Worm (Caenorhabditis elegans) whole organism, L1 larva: ENCODE measurements around the gene C27H5.2.

ENCODE experiments used
- C04F5.9 ChIP-seq: sonication (generic microtip); optimal IDR thresholded peaks from 2 replicates; lab custom pipeline; 2016; ENCODE audit warnings: missing genetic modification characterization, missing compliant biosample characterization
- F16B12.6 ChIP-seq: fragments of 150-350 bp; optimal IDR thresholded peaks from 2 replicates; lab custom pipeline; 2014; ENCODE audit warnings: missing biosample characterization, missing genetic modification characterization
- Y116A8C.19 ChIP-seq: sonication (generic microtip); optimal IDR thresholded peaks from 2 replicates; lab custom pipeline; 2016; ENCODE audit warnings: missing compliant biosample characterization, missing genetic modification characterization, borderline replicate concordance
- aha-1 ChIP-seq: fragments of 150-350 bp; optimal IDR thresholded peaks from 2 replicates; lab custom pipeline; 2014; ENCODE audit warnings: missing biosample characterization, missing genetic modification characterization
- alr-1 ChIP-seq: fragments of 200-800 bp; sonication (Bioruptor generic); optimal IDR thresholded peaks from 2 replicates; lab custom pipeline; 2018; ENCODE audit warnings: borderline replicate concordance, mild to moderate bottlenecking, missing genetic modification characterization, missing compliant biosample characterization
- aly-2 ChIP-seq: fragments of 150-350 bp; optimal IDR thresholded peaks from 2 replicates; lab custom pipeline; 2014; ENCODE audit warnings: missing biosample characterization, missing genetic modification characterization
- blmp-1 ChIP-seq: fragments of 150-350 bp; optimal IDR thresholded peaks from 2 replicates; lab custom pipeline; 2014; ENCODE audit warnings: missing biosample characterization, missing genetic modification characterization
- ceh-63 ChIP-seq: fragments of 200-800 bp; sonication (Bioruptor generic); optimal IDR thresholded peaks from 2 replicates; lab custom pipeline; 2018; ENCODE audit warnings: mild to moderate bottlenecking, missing genetic modification characterization, missing compliant biosample characterization
- ceh-82 ChIP-seq, 3 experiments: fragments of 150-350 bp in 1 of 3; sonication (generic microtip) in 2 of 3; optimal IDR thresholded peaks; 2 replicates each; lab custom pipeline; 2014 to 2017; ENCODE audit warnings: missing biosample characterization in 3 of 3, missing genetic modification characterization in 3 of 3
- ceh-88 ChIP-seq: fragments of 200-800 bp; sonication (Bioruptor generic); IDR thresholded peaks from 2 replicates; pipeline ENCODE4 v1.3.6; 2022; ENCODE audit warnings: missing genetic modification characterization, missing compliant biosample characterization
- ceh-90 ChIP-seq: sonication (generic microtip); optimal IDR thresholded peaks from 2 replicates; lab custom pipeline; 2016; ENCODE audit warnings: missing genetic modification characterization, missing compliant biosample characterization
- ces-1 ChIP-seq: fragments of 150-350 bp; optimal IDR thresholded peaks from 2 replicates; lab custom pipeline; 2014; ENCODE audit warnings: missing biosample characterization, missing genetic modification reagents, missing genetic modification characterization
- dpl-1 ChIP-seq, 3 experiments: fragments of 150-350 bp in 2 of 3; sonication (generic microtip) in 1 of 3; optimal IDR thresholded peaks; 2 replicates each; lab custom pipeline; 2014 to 2017; ENCODE audit warnings: missing biosample characterization in 3 of 3, missing genetic modification characterization in 3 of 3, missing genetic modification reagents in 3 of 3
- dsc-1 ChIP-seq: sonication (generic microtip); optimal IDR thresholded peaks from 2 replicates; lab custom pipeline; 2016; ENCODE audit warnings: mild to moderate bottlenecking, missing genetic modification characterization, missing compliant biosample characterization
- efl-1 ChIP-seq, 4 experiments: fragments of 150-350 bp; optimal IDR thresholded peaks in 3 of 4; peaks in 1 of 4; 1 replicate in 1 of 4; 2 replicates in 3 of 4; lab custom pipeline; 2014; ENCODE audit warnings: missing biosample characterization in 2 of 4, missing genetic modification characterization in 2 of 4, missing genetic modification reagents in 2 of 4
- egl-13 ChIP-seq: sonication (generic microtip); optimal IDR thresholded peaks from 2 replicates; lab custom pipeline; 2016; ENCODE audit warnings: missing genotype, missing genetic modification reagents, missing genetic modification characterization, missing compliant biosample characterization
- elt-3 ChIP-seq, 6 experiments: fragments of 150-350 bp in 1 of 6; sonication (generic microtip); optimal IDR thresholded peaks; 2 replicates each; lab custom pipeline; 2017 to 2018; ENCODE audit warnings: missing biosample characterization in 6 of 6, missing genetic modification characterization in 6 of 6, inconsistent platforms in 1 of 6
- fkh-10 ChIP-seq: sonication (generic microtip); optimal IDR thresholded peaks from 2 replicates; lab custom pipeline; 2017; ENCODE audit warnings: missing biosample characterization, missing genetic modification reagents, missing genetic modification characterization
- fkh-4 ChIP-seq: sonication (generic microtip); optimal IDR thresholded peaks from 2 replicates; lab custom pipeline; 2016; ENCODE audit warnings: missing compliant biosample characterization, missing genetic modification characterization, borderline replicate concordance
- grh-1 ChIP-seq: fragments of 200-800 bp; sonication (Bioruptor generic); IDR thresholded peaks from 2 replicates; pipeline ENCODE4 v1.3.6; 2022; ENCODE audit warnings: missing genetic modification reagents, missing genetic modification characterization, missing compliant biosample characterization
- irx-1 ChIP-seq: sonication (generic microtip); optimal IDR thresholded peaks from 2 replicates; lab custom pipeline; 2016; ENCODE audit warnings: missing genetic modification characterization, missing compliant biosample characterization
- lin-14 ChIP-seq: fragments of 200-800 bp; sonication (Bioruptor generic); optimal IDR thresholded peaks from 2 replicates; lab custom pipeline; 2018; ENCODE audit warnings: mild to moderate bottlenecking, missing genetic modification characterization, moderate library complexity, missing compliant biosample characterization
- lin-15B ChIP-seq: fragments of 150-350 bp; sonication (generic microtip); optimal IDR thresholded peaks from 3 replicates; lab custom pipeline; 2014; ENCODE audit warnings: missing biosample characterization, missing genetic modification characterization
- lin-35 ChIP-seq, 2 experiments: fragments of 150-350 bp; optimal IDR thresholded peaks; 2 replicates each; lab custom pipeline; 2014; ENCODE audit warnings: missing biosample characterization in 2 of 2, missing genetic modification characterization in 2 of 2, missing genetic modification reagents in 2 of 2
- lin-39 ChIP-seq: fragments of 150-350 bp; optimal IDR thresholded peaks from 2 replicates; lab custom pipeline; 2014; ENCODE audit warnings: missing biosample characterization, missing genetic modification reagents, missing genetic modification characterization
- lir-3 ChIP-seq: sonication (generic microtip); optimal IDR thresholded peaks from 2 replicates; lab custom pipeline; 2016; ENCODE audit warnings: mild to moderate bottlenecking, missing genetic modification characterization, moderate library complexity, missing compliant biosample characterization; ENCODE audit not compliant: poor library complexity
- lsy-2 ChIP-seq, 2 experiments: fragments of 150-350 bp; optimal IDR thresholded peaks; 2 replicates each; lab custom pipeline; 2014; ENCODE audit warnings: missing biosample characterization in 2 of 2, missing genetic modification characterization in 2 of 2
- mef-2 ChIP-seq: fragments of 150-350 bp; optimal IDR thresholded peaks from 2 replicates; lab custom pipeline; 2014; ENCODE audit warnings: missing biosample characterization, missing genetic modification characterization
- mep-1 ChIP-seq: fragments of 150-350 bp; optimal IDR thresholded peaks from 2 replicates; lab custom pipeline; 2014; ENCODE audit warnings: missing biosample characterization, missing genetic modification characterization
- nhr-19 ChIP-seq: fragments of 200-800 bp; sonication (Bioruptor generic); conservative IDR thresholded peaks from 2 replicates; pipeline ENCODE4 v1.3.6; 2022; ENCODE audit warnings: missing genetic modification characterization, missing compliant biosample characterization
- nhr-20 ChIP-seq: sonication (generic microtip); optimal IDR thresholded peaks from 2 replicates; lab custom pipeline; 2016; ENCODE audit warnings: mild to moderate bottlenecking, missing genetic modification characterization, missing compliant biosample characterization
- nhr-237 ChIP-seq: fragments of 150-350 bp; optimal IDR thresholded peaks from 2 replicates; lab custom pipeline; 2014; ENCODE audit warnings: missing biosample characterization, missing genetic modification characterization
- nhr-47 ChIP-seq: sonication (generic microtip); optimal IDR thresholded peaks from 2 replicates; lab custom pipeline; 2016; ENCODE audit warnings: mild to moderate bottlenecking, missing genetic modification characterization, moderate library complexity, missing compliant biosample characterization
- nhr-71 ChIP-seq: sonication (generic microtip); optimal IDR thresholded peaks from 2 replicates; lab custom pipeline; 2016; ENCODE audit warnings: mild to moderate bottlenecking, missing genetic modification characterization, moderate library complexity, missing compliant biosample characterization
- nhr-76 ChIP-seq: sonication (generic microtip); optimal IDR thresholded peaks from 2 replicates; lab custom pipeline; 2017; ENCODE audit warnings: missing biosample characterization, missing genetic modification characterization
- nhr-77 ChIP-seq: fragments of 150-350 bp; optimal IDR thresholded peaks from 2 replicates; lab custom pipeline; 2014; ENCODE audit warnings: missing biosample characterization, missing genetic modification characterization
- nhr-85 ChIP-seq: sonication (generic microtip); peaks from one replicate; lab custom pipeline; 2016; ENCODE audit warnings: missing genetic modification characterization, inconsistent platforms, missing compliant biosample characterization
- nhr-90 ChIP-seq: sonication (generic microtip); optimal IDR thresholded peaks from 2 replicates; lab custom pipeline; 2016; ENCODE audit warnings: mild to moderate bottlenecking, missing genetic modification characterization, missing compliant biosample characterization; ENCODE audit not compliant: poor library complexity
- pag-3 ChIP-seq: sonication (generic microtip); optimal IDR thresholded peaks from 2 replicates; lab custom pipeline; 2017; ENCODE audit warnings: missing genetic modification characterization, mild to moderate bottlenecking, missing compliant biosample characterization, antibody characterized with exemption, borderline replicate concordance; ENCODE audit not compliant: insufficient read depth
- pax-3 ChIP-seq: fragments of 200-800 bp; sonication (Bioruptor generic); optimal IDR thresholded peaks from 2 replicates; lab custom pipeline; 2018; ENCODE audit warnings: mild to moderate bottlenecking, missing genetic modification characterization, moderate library complexity, missing compliant biosample characterization
- rnt-1 ChIP-seq: sonication (generic microtip); optimal IDR thresholded peaks from 2 replicates; lab custom pipeline; 2016; ENCODE audit warnings: mild to moderate bottlenecking, missing genetic modification characterization, moderate library complexity, missing compliant biosample characterization
- skn-1 ChIP-seq: fragments of 150-350 bp; optimal IDR thresholded peaks from 2 replicates; lab custom pipeline; 2014; ENCODE audit warnings: missing biosample characterization, missing genetic modification characterization
- sox-4 ChIP-seq: sonication (generic microtip); optimal IDR thresholded peaks from 2 replicates; lab custom pipeline; 2016; ENCODE audit warnings: missing genetic modification characterization, missing compliant biosample characterization
- sptf-1 ChIP-seq: fragments of 150-350 bp; optimal IDR thresholded peaks from 2 replicates; lab custom pipeline; 2014; ENCODE audit warnings: missing biosample characterization, missing genetic modification characterization
- swsn-7 ChIP-seq: sonication (generic microtip); optimal IDR thresholded peaks from 2 replicates; lab custom pipeline; 2016; ENCODE audit warnings: missing genetic modification characterization, missing compliant biosample characterization
- tbx-2 ChIP-seq: sonication (generic microtip); optimal IDR thresholded peaks from 2 replicates; lab custom pipeline; 2016; ENCODE audit warnings: missing genetic modification characterization, missing compliant biosample characterization
- unc-62 ChIP-seq: fragments of 150-350 bp; optimal IDR thresholded peaks from 2 replicates; lab custom pipeline; 2014; ENCODE audit warnings: missing biosample characterization, missing genetic modification reagents, missing genetic modification characterization
- unc-86 ChIP-seq: sonication (generic microtip); optimal IDR thresholded peaks from 2 replicates; lab custom pipeline; 2016; ENCODE audit warnings: missing genetic modification characterization, missing compliant biosample characterization
- unc-98 ChIP-seq: fragments of 200-800 bp; sonication (Bioruptor generic); IDR thresholded peaks from 2 replicates; pipeline ENCODE4 v1.3.6; 2022; ENCODE audit warnings: missing genetic modification characterization, missing compliant biosample characterization
- xbp-1 ChIP-seq: sonication (generic microtip); optimal IDR thresholded peaks from 2 replicates; lab custom pipeline; 2016; ENCODE audit warnings: missing genetic modification characterization, missing compliant biosample characterization
- zag-1 ChIP-seq: fragments of 150-350 bp; optimal IDR thresholded peaks from 2 replicates; lab custom pipeline; 2014; ENCODE audit warnings: missing biosample characterization, missing genetic modification characterization
- ztf-11 ChIP-seq, 2 experiments: sonication (generic microtip); optimal IDR thresholded peaks; 2 replicates each; lab custom pipeline; 2016 to 2017; ENCODE audit warnings: missing genetic modification characterization in 2 of 2, missing biosample characterization in 1 of 2, missing compliant biosample characterization in 1 of 2
- ztf-4 ChIP-seq: fragments of 150-350 bp; optimal IDR thresholded peaks from 2 replicates; lab custom pipeline; 2014; ENCODE audit warnings: missing biosample characterization, missing genetic modification characterization

The C27H5.2 gene

DNA sequence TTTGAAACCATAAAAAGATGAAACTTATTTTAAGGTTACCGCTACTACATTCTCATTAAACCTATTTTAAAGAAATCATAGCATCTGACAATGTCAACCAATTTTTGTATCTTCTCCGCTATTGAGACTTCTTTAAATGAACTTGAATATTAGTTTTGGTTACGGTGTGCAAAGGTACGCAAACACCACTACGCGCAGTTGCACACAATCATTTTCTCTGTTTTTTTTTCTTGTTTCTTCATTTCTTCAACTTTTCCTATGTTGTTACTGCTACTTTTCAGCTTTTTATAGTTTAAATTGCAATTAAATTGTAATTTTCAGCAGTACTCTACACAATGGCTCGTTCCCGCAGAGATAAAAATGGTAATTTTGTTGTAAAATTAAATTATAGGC lies 43.7 kb upstream of the C27H5.2 start, which contains the start of gene F10E7.5:
TSS of gene F10E7.5 (plus strand) at position 322 of the 393 bp plus-strand sequence.
- TF ChIP-seq C04F5.9 (no peak), lsy-2 (tag; optimal IDR thresholded peaks at IDR 0.05; lab: Kevin White, UChicago) (peak; percentile 97 to 99), nhr-47 (tag; lab: Kevin White, UChicago) (peak; percentile 55), ceh-82 (tag; optimal IDR thresholded peaks at IDR 0.05; lab: Kevin White, UChicago) (peak; percentile 44 to 58 (median 44)), nhr-85 (tag; lab: Kevin White, UChicago) (peak; percentile 48), F16B12.6 (tag; lab: Kevin White, UChicago) (peak; percentile 94), tbx-2 (tag; lab: Kevin White, UChicago) (no peak), nhr-20 (tag; lab: Kevin White, UChicago) (peak; percentile 15), xbp-1 (tag; lab: Kevin White, UChicago) (peak; percentile 44), sox-4 (tag; lab: Kevin White, UChicago) (no peak), rnt-1 (peak; percentile 53), swsn-7 (tag; lab: Kevin White, UChicago) (peak; percentile 34), ces-1 (GFP tag; lab: Kevin White, UChicago) (no peak), ztf-4 (no peak), egl-13 (tag; lab: Kevin White, UChicago) (no peak), dsc-1 (tag; lab: Kevin White, UChicago) (peak; percentile 19), lin-35 (GFP tag; optimal IDR thresholded peaks at IDR 0.05; lab: Kevin White, UChicago) (peak; percentile 51 to 68), skn-1 (no peak), ceh-90 (tag; lab: Kevin White, UChicago) (no peak), aha-1 (tag; lab: Kevin White, UChicago) (no peak), ceh-63 (GFP tag; lab: Kevin White, UChicago) (no peak), ceh-88 (GFP tag; lab: Robert Waterston, UW) (no peak), ztf-11 (tag; optimal IDR thresholded peaks at IDR 0.05; lab: Kevin White, UChicago) (no peak), unc-98 (GFP tag; lab: Robert Waterston, UW) (no peak), alr-1 (no peak), nhr-76 (tag; lab: Kevin White, UChicago) (no peak), lir-3 (no peak), lin-39 (tag; lab: Kevin White, UChicago) (no peak), elt-3 (tag; optimal IDR thresholded peaks at IDR 0.05; lab: Kevin White, UChicago) (no peak), fkh-10 (GFP tag; lab: Kevin White, UChicago) (no peak), nhr-90 (tag; lab: Kevin White, UChicago) (peak; percentile 33), pag-3 (tag; lab: Kevin White, UChicago) (no peak), fkh-4 (tag; lab: Kevin White, UChicago) (no peak), irx-1 (tag; lab: Kevin White, UChicago) (no peak), nhr-71 (tag; lab: Kevin White, UChicago) (peak; percentile 53), Y116A8C.19 (tag; lab: Kevin White, UChicago) (no peak), grh-1 (no peak), lin-15B (tag; lab: Kevin White, UChicago) (peak; percentile 0), nhr-19 (GFP tag; lab: Robert Waterston, UW) (no peak), aly-2 (tag; lab: Kevin White, UChicago) (peak; percentile 40), mep-1 (tag; lab: Kevin White, UChicago) (peak; percentile 83), dpl-1 (GFP tag; optimal IDR thresholded peaks at IDR 0.05; lab: Kevin White, UChicago) (peak; percentile 21 to 69 (median 68)), zag-1 (tag; lab: Kevin White, UChicago) (no peak), sptf-1 (tag; lab: Kevin White, UChicago) (no peak), unc-86 (peak; percentile 14), mef-2 (no peak), blmp-1 (peak; percentile 61), unc-62 (GFP tag; lab: Kevin White, UChicago) (no peak), nhr-77 (no peak), lin-14 (GFP tag; lab: Kevin White, UChicago) (no peak), nhr-237 (tag; lab: Kevin White, UChicago) (no peak), pax-3 (tag; lab: Kevin White, UChicago) (no peak), efl-1 (optimal IDR thresholded peaks at IDR 0.05; lab: Kevin White, UChicago) (peak; percentile 59 to 69), efl-1 (GFP tag; optimal IDR thresholded peaks at IDR 0.05 in 1 of 2; lab: Kevin White, UChicago) (peak; percentile 66 to 95)
